Worm (Caenorhabditis elegans): Measurements from ENCODE around the gene EEED8.2.
A peak's percentile ranks its signal among the peaks of the same experiment; 100 is the strongest.

EEED8.2 gene

DNA sequence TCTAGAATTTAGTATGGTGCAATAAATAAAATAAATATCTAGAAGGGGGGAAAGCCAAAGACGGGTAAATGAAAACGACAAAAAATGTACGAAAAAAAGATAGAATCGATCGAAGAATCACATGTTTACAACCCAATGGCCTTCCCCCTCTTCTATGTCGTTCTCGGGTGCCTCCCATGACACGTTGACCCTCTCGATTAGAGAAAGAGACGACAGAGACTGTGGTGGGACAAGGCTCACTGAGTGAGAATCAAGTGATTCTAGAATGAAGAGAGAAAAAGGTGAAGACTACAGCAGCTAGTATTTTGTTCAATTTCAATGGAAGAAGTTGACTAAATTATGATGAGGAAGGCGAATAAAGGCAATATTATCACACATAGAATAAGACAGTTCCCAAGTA, 9.5 kb downstream of the EEED8.2 start (continued):
- no peak for TF ChIP-seq mdt-29 (GFP tag; IDR thresholded peaks at IDR 0.05)
- no peak for TF ChIP-seq duxl-1 (tag; optimal IDR thresholded peaks at IDR 0.05; ENCODE audit: poor library complexity)
- no peak for TF ChIP-seq zip-2 (tag; optimal IDR thresholded peaks at IDR 0.05)
- TF ChIP-seq dmd-8 (GFP tag; IDR thresholded peaks at IDR 0.05): no peak
- TF ChIP-seq F37D6.2 (tag; optimal IDR thresholded peaks at IDR 0.05): no peak
- no peak for TF ChIP-seq ces-1 (GFP tag; optimal IDR thresholded peaks at IDR 0.05)
- TF ChIP-seq pqm-1 (tag; optimal IDR thresholded peaks at IDR 0.05): peak; percentile 58
- TF ChIP-seq tag-97 (GFP tag; IDR thresholded peaks at IDR 0.05): no peak
- TF ChIP-seq madf-5 (GFP tag; IDR thresholded peaks at IDR 0.05): no peak
- peak; percentile 41 for TF ChIP-seq mes-2 (tag; optimal IDR thresholded peaks at IDR 0.05; ENCODE audit: poor library complexity, severe bottlenecking)
- TF ChIP-seq aly-2 (tag; optimal IDR thresholded peaks at IDR 0.05): no peak
- TF ChIP-seq ceh-20 (GFP tag; IDR thresholded peaks at IDR 0.05): no peak
- TF ChIP-seq ceh-82 (tag; optimal IDR thresholded peaks at IDR 0.05): no peak
- peak; percentile 58 for TF ChIP-seq mxl-3 (GFP tag; optimal IDR thresholded peaks at IDR 0.05)

DNA sequence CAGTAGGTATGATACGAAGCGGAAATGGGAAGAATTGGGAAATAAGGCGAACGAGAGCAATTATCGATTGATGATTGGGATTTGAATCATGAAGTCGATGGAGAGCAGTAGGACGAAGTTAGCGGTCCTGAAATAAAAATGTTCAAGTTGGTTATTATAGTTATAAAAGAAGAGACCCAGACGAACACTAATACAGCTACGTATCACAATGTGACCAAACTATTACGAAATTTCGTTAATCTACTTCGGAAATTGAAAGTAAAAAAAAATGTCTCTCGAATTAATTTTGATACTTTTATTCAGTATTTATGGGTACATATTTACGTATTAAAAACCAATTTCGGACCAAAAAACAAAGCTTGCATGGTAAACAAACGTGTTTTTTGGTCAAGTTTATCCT, 10.0 kb downstream of the EEED8.2 start:
- TF ChIP-seq lin-1 (GFP tag; IDR thresholded peaks at IDR 0.05) (no peak), unc-130 (GFP tag; optimal IDR thresholded peaks at IDR 0.05) (no peak), nhr-28 (tag; optimal IDR thresholded peaks at IDR 0.05) (peak; percentile 19), F44E2.7 (GFP tag; IDR thresholded peaks at IDR 0.05) (no peak), tra-1 (GFP tag; IDR thresholded peaks at IDR 0.05) (no peak)

ce11 chrII:5429522-5430257, 13.2 kb downstream of the EEED8.2 start, which contains the start of the genes F07F6.4 and F07F6.2:
Gene F07F6.4 (minus strand): TSS chrII:5429572.
Gene F07F6.2 (plus strand): TSS chrII:5430207.
- TF ChIP-seq mep-1 (tag; optimal IDR thresholded peaks at IDR 0.05) (peak; percentile 27), mes-2 (tag; optimal IDR thresholded peaks at IDR 0.05; ENCODE audit: poor library complexity, severe bottlenecking) (peak; percentile 68), lsy-2 (tag; optimal IDR thresholded peaks at IDR 0.05) (peak in 1 of 2 experiments; percentile 64), F37D6.2 (tag; optimal IDR thresholded peaks at IDR 0.05) (no peak), aha-1 (tag) (peak; percentile 90), dpl-1 (GFP tag; optimal IDR thresholded peaks at IDR 0.05) (peak; percentile 59), hlh-11 (tag; optimal IDR thresholded peaks at IDR 0.05) (no peak), dve-1 (tag; optimal IDR thresholded peaks at IDR 0.05; ENCODE audit: insufficient read depth) (peak; percentile 39), mxl-3 (GFP tag; optimal IDR thresholded peaks at IDR 0.05) (peak; percentile 7), nhr-6 (tag; optimal IDR thresholded peaks at IDR 0.05) (peak; percentile 15), snpc-1.2 (GFP tag; IDR thresholded peaks at IDR 0.05) (no peak), lin-38 (GFP tag; IDR thresholded peaks at IDR 0.05) (peak; percentile 46; the same call in 1 of the 2 replicates), pqm-1 (tag; optimal IDR thresholded peaks at IDR 0.05) (peak; percentile 27), ceh-20 (GFP tag; IDR thresholded peaks at IDR 0.05) (no peak), gei-8 (GFP tag; optimal IDR thresholded peaks at IDR 0.05) (no peak)

DNA sequence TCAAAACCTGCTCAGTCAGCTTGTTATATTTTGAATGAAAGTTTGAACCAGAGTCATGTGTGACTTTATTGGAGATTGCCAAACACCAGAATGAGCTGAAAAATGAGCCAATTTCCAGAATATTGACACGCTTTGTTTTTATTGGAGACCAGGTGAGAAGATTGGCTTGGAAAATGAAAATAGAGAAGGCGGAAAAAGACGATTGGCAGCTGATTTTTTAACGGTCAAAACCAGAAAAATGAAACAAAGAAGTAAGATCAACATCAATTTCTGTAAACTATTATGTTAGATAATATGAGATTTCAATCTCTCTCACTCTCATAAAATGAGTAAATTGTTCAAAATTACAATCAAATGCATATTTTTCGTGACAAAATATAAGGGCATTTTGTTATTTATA, 16.6 kb downstream of the EEED8.2 start, which contains the start of gene srx-114:
TSS of gene srx-114 (minus strand) at position 101 of the 400 bp plus-strand sequence.
- TF ChIP-seq lin-13 (GFP tag; optimal IDR thresholded peaks at IDR 0.05) (no peak), ztf-7 (tag; optimal IDR thresholded peaks at IDR 0.05) (no peak), zip-2 (tag; optimal IDR thresholded peaks at IDR 0.05) (no peak), lin-39 (tag; optimal IDR thresholded peaks at IDR 0.05) (no peak), lim-7 (GFP tag; IDR thresholded peaks at IDR 0.05) (no peak), dmd-8 (GFP tag; IDR thresholded peaks at IDR 0.05) (no peak), Y105C5A.15 (GFP tag; IDR thresholded peaks at IDR 0.05) (no peak), zip-11 (GFP tag; IDR thresholded peaks at IDR 0.05) (no peak), snpc-1.2 (GFP tag; IDR thresholded peaks at IDR 0.05) (no peak), hmg-1.1 (GFP tag; IDR thresholded peaks at IDR 0.05) (no peak)

All from whole organism, L4 larva.